Fruit fly (Drosophila melanogaster) whole organism, pupa: ENCODE data around the gene CG31231.

Experiments
- CG12605 ChIP-seq: fragments of 200-800 bp; sonication (Bioruptor generic); IDR thresholded peaks from 2 replicates; pipeline ENCODE4 v1.3.6; 2022; ENCODE audit warnings: missing biosample characterization, missing genetic modification characterization
- CG15710 ChIP-seq: fragments of 200-800 bp; sonication (Bioruptor generic); optimal IDR thresholded peaks from 2 replicates; lab custom pipeline; 2018; ENCODE audit warnings: missing biosample characterization, mild to moderate bottlenecking, missing genetic modification characterization, moderate library complexity
- CG34367 ChIP-seq: fragments of 200-800 bp; sonication (Bioruptor generic); optimal IDR thresholded peaks from 2 replicates; lab custom pipeline; 2018; ENCODE audit warnings: missing biosample characterization, mild to moderate bottlenecking, missing genetic modification characterization
- CG9948 ChIP-seq: fragments of 200-800 bp; sonication (Bioruptor generic); optimal IDR thresholded peaks from 2 replicates; lab custom pipeline; 2018; ENCODE audit warnings: missing biosample characterization, mild to moderate bottlenecking, missing genetic modification characterization, moderate library complexity
- D1 ChIP-seq: fragments of 200-800 bp; sonication (Bioruptor generic); optimal IDR thresholded peaks from 2 replicates; lab custom pipeline; 2018; ENCODE audit warnings: missing biosample characterization, mild to moderate bottlenecking, missing genetic modification characterization, moderate library complexity
- Ets98B ChIP-seq: fragments of 200-800 bp; sonication (Bioruptor generic); IDR thresholded peaks from 2 replicates; pipeline ENCODE4 v1.3.6; 2022; ENCODE audit warnings: missing biosample characterization, missing genetic modification characterization

DNA sequence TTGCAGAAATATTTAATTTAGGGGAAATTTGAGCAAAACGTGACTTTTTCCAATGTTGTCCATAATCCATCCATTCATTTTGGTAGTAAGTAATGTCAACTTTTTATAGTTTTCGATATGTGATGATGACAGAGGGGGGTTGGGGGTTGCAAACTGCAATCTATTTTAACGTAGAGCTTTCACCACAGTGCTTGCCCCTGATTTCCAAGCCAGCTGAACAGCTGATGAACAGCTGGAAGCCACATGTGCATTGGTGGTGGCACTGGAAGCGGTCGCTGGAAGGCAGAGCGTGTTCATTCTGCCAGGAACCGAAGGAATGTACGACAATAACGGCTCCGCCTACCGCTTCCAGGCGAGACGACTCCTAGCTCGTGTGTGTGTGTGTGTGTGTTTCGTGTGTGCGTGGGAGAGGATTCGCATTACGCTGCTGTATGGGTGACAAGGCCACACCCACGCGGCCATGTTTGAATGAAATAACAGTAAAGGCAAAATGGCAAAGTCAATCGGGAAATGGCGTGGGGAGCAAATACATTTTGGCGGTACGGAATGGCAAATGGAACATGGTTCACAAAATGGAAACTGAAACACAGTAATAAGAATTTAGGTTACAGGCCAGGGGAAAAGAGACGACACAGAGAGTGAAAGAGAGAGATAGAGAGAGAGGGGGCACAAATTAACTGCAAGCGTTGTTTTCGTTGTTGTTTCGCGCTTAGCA, 33.9 kb downstream of the CG31231 start:
- TF ChIP-seq Ets98B (GFP tag; lab: Robert Waterston, UW) = no peak
- no peak for TF ChIP-seq D1
- TF ChIP-seq CG12605 (GFP tag; lab: Robert Waterston, UW) = no peak
- TF ChIP-seq CG15710 (tag; lab: Kevin White, UChicago) = no peak
- TF ChIP-seq CG9948 = no peak
- TF ChIP-seq CG34367 (tag; lab: Kevin White, UChicago) = no peak
